Worm (Caenorhabditis elegans) whole organism, L4 larva: ENCODE data around the gene F40C5.1.
"Not testable (repeated sequence)": the region's sequence is repeated elsewhere in the genome, so short reads cannot be mapped to it uniquely, and the experiment has no call there.

Experiments
- Y5F2A.4 ChIP-seq: fragments of 200-800 bp; sonication (Bioruptor generic); optimal IDR thresholded peaks from 2 replicates; lab custom pipeline; 2018; ENCODE audit warnings: mild to moderate bottlenecking, missing genetic modification characterization, missing compliant biosample characterization
- aha-1 ChIP-seq: fragments of 150-350 bp; peaks from one replicate; lab custom pipeline; 2014; ENCODE audit warnings: missing biosample characterization, missing genetic modification characterization
- daf-8 ChIP-seq: fragments of 200-800 bp; sonication (Bioruptor generic); IDR thresholded peaks from 2 replicates; pipeline ENCODE4 v1.3.6; 2022; ENCODE audit warnings: missing genetic modification characterization, missing compliant biosample characterization
- dmd-6 ChIP-seq: fragments of 200-800 bp; sonication (Bioruptor generic); IDR thresholded peaks from 2 replicates; pipeline ENCODE4 v1.3.6; 2022; ENCODE audit warnings: missing genetic modification reagents, missing genetic modification characterization, missing compliant biosample characterization
- fkh-10 ChIP-seq: fragments of 150-350 bp; optimal IDR thresholded peaks from 2 replicates; lab custom pipeline; 2014; ENCODE audit warnings: missing biosample characterization, missing genetic modification reagents, missing genetic modification characterization
- hlh-30 ChIP-seq: sonication (generic microtip); optimal IDR thresholded peaks from 2 replicates; lab custom pipeline; 2017; ENCODE audit warnings: antibody characterized with exemption, mild to moderate bottlenecking, missing genetic modification characterization, missing compliant biosample characterization; ENCODE audit not compliant: insufficient read depth
- mdl-1 ChIP-seq, 2 experiments: fragments of 150-350 bp in 1 of 2; sonication (generic microtip) in 1 of 2; optimal IDR thresholded peaks; 2 replicates each; lab custom pipeline; 2014 to 2017; ENCODE audit warnings: missing biosample characterization in 2 of 2, missing genetic modification characterization in 2 of 2
- mxl-3 ChIP-seq: fragments of 200-800 bp; sonication (Bioruptor generic); optimal IDR thresholded peaks from 2 replicates; lab custom pipeline; 2018; ENCODE audit warnings: mild to moderate bottlenecking, missing genetic modification characterization, missing compliant biosample characterization
- nhr-28 ChIP-seq: fragments of 150-350 bp; optimal IDR thresholded peaks from 2 replicates; lab custom pipeline; 2014; ENCODE audit warnings: missing biosample characterization, missing genetic modification characterization
- nhr-76 ChIP-seq: fragments of 150-350 bp; optimal IDR thresholded peaks from 2 replicates; lab custom pipeline; 2014; ENCODE audit warnings: missing biosample characterization, missing genetic modification characterization
- spr-1 ChIP-seq: sonication (generic microtip); optimal IDR thresholded peaks from 2 replicates; lab custom pipeline; 2016; ENCODE audit warnings: mild to moderate bottlenecking, missing genetic modification characterization, missing compliant biosample characterization

The F40C5.1 gene

ce11 chrV:3614397-3614796, 41.9 kb downstream of the F40C5.1 start, which contains the start of gene T22F3.11:
Gene T22F3.11, minus strand, starts transcription at chrV:3614553.
- TF ChIP-seq aha-1 (tag; lab: Kevin White, UChicago) (peak; percentile 56), spr-1 (tag; lab: Kevin White, UChicago) (no peak), nhr-28 (peak; percentile 78), Y5F2A.4 (GFP tag; lab: Kevin White, UChicago) (no peak), dmd-6 (GFP tag; lab: Robert Waterston, UW) (no peak)

DNA sequence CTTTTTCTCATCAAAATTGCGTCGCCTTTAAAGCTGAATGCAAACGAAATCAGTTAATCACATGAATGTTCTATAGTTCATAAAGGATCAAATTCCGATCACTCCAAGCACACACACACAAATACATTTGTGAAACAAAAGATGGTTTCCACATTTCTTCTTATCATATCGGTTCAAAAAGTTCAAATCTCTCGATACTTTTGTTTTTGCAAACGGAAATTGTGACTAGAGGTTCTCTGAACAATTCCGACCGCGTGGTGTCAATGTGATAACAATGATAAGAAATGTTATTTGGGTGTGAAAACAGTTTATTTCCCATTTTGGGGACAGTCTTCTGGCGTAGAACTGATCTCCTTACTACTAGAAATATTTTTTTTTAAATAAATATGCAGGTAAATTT, 44.3 kb downstream of the F40C5.1 start:
- TF ChIP-seq nhr-28 = peak; percentile 93
- TF ChIP-seq dmd-6 (GFP tag; lab: Robert Waterston, UW) = 0 out of 2 replicates have a peak, but pooled peaks have one; percentile 17
- no peak for TF ChIP-seq daf-8 (GFP tag; lab: Robert Waterston, UW)
- peak in 1 of 2 experiments; percentile 46 for TF ChIP-seq mdl-1 (tag; optimal IDR thresholded peaks at IDR 0.05; lab: Kevin White, UChicago)
- TF ChIP-seq mxl-3 = peak; percentile 33

DNA sequence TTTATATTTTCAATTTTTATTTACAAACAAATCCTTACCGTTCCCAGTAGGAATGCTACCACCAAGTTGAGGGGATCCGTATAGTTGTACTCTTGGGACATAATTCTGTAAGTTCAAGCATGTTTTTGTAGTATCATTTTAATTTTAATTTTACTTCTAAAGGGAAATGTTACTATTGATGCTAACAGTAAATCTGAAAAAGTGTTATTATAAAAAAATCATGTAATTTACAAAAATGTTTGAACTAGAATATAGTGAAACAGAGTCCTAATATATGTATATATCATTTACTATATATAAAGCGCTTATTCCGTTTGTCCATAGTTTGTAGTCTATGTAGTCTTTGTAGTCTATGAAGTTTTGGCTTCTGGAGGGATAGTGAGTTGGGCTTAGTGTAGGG, 48.1 kb downstream of the F40C5.1 start, which contains the start of gene srx-93:
TSS of gene srx-93 (minus strand) at position 101 of the 400 bp plus-strand sequence.
- TF ChIP-seq fkh-10 (GFP tag; lab: Kevin White, UChicago); hlh-30 (tag; lab: Kevin White, UChicago); nhr-76: not testable (repeated sequence)
